Fruit fly (Drosophila melanogaster) whole organism, embryonic: Measurements from ENCODE around the gene enc.

ENCODE experiments used
- Abd-B ChIP-seq: fragments of 200-800 bp; sonication (Bioruptor generic); optimal IDR thresholded peaks from 2 replicates; lab custom pipeline; 2018; ENCODE audit warnings: missing biosample characterization, mild to moderate bottlenecking, missing genetic modification characterization, moderate library complexity
- Atf3 ChIP-seq: fragments of 200-800 bp; sonication (Bioruptor generic); optimal IDR thresholded peaks from 3 replicates; lab custom pipeline; 2016; ENCODE audit warnings: missing biosample characterization, missing genetic modification characterization
- CG11560 ChIP-seq: fragments of 200-800 bp; sonication (Bioruptor generic); IDR thresholded peaks from 3 replicates; pipeline ENCODE4 v1.3.6; 2022; ENCODE audit warnings: missing biosample characterization, missing genetic modification characterization
- CG13775 ChIP-seq: fragments of 200-800 bp; sonication (Bioruptor generic); optimal IDR thresholded peaks from 3 replicates; lab custom pipeline; 2017; ENCODE audit warnings: missing biosample characterization, mild to moderate bottlenecking, missing genetic modification characterization
- CG1529 ChIP-seq: fragments of 200-800 bp; sonication (Bioruptor generic); optimal IDR thresholded peaks from 3 replicates; lab custom pipeline; 2018; ENCODE audit warnings: missing biosample characterization, missing genetic modification characterization
- CG15601 ChIP-seq: fragments of 200-800 bp; sonication (Bioruptor generic); optimal IDR thresholded peaks from 3 replicates; lab custom pipeline; 2019; ENCODE audit warnings: missing biosample characterization, mild to moderate bottlenecking, missing genetic modification characterization, moderate library complexity
- CG16815 ChIP-seq: fragments of 200-800 bp; sonication (Bioruptor generic); optimal IDR thresholded peaks from 3 replicates; lab custom pipeline; 2017; ENCODE audit warnings: missing biosample characterization, mild to moderate bottlenecking, missing genetic modification characterization
- CG17361 ChIP-seq: fragments of 200-800 bp; sonication (Bioruptor generic); IDR thresholded peaks from 3 replicates; pipeline ENCODE4 v1.3.6; 2022; ENCODE audit warnings: missing biosample characterization, missing genetic modification characterization
- CG17829 ChIP-seq: fragments of 200-800 bp; optimal IDR thresholded peaks from 2 replicates; lab custom pipeline; 2019; ENCODE audit warnings: missing biosample characterization, mild to moderate bottlenecking, missing genetic modification characterization, moderate library complexity
- CG2116 ChIP-seq: fragments of 200-800 bp; sonication (Bioruptor generic); optimal IDR thresholded peaks from 3 replicates; lab custom pipeline; 2018; ENCODE audit warnings: missing biosample characterization, mild to moderate bottlenecking, missing genetic modification characterization
- CG30020 ChIP-seq: fragments of 200-800 bp; optimal IDR thresholded peaks from 2 replicates; lab custom pipeline; 2019; ENCODE audit warnings: missing biosample characterization, mild to moderate bottlenecking, missing genetic modification characterization, moderate library complexity
- CG3847 ChIP-seq: fragments of 200-800 bp; sonication (Bioruptor generic); IDR thresholded peaks from 2 replicates; pipeline ENCODE4 v1.3.6; 2022; ENCODE audit warnings: missing biosample characterization, missing genetic modification characterization
- CG4424 ChIP-seq: fragments of 200-800 bp; sonication (Bioruptor generic); optimal IDR thresholded peaks from 3 replicates; lab custom pipeline; 2016; ENCODE audit warnings: missing biosample characterization, missing genetic modification characterization
- CG4730 ChIP-seq: fragments of 200-800 bp; sonication (Bioruptor generic); IDR thresholded peaks from 2 replicates; pipeline ENCODE4 v1.3.6; 2022; ENCODE audit warnings: missing biosample characterization, missing genetic modification characterization
- CG5180 ChIP-seq: fragments of 200-800 bp; sonication (Bioruptor generic); optimal IDR thresholded peaks from 3 replicates; lab custom pipeline; 2017; ENCODE audit warnings: missing biosample characterization, missing genetic modification characterization, mild to moderate bottlenecking, moderate library complexity, missing genetic modification reagents
- CG6272 ChIP-seq: fragments of 200-800 bp; sonication (Bioruptor generic); IDR thresholded peaks from 2 replicates; pipeline ENCODE4 v1.3.6; 2022; ENCODE audit warnings: missing biosample characterization, missing genetic modification characterization
- CG7271 ChIP-seq: fragments of 200-800 bp; sonication (Bioruptor generic); optimal IDR thresholded peaks from 2 replicates; lab custom pipeline; 2018; ENCODE audit warnings: missing biosample characterization, mild to moderate bottlenecking, missing genetic modification characterization, moderate library complexity
- CG9437 ChIP-seq: fragments of 200-800 bp; sonication (Bioruptor generic); optimal IDR thresholded peaks from 2 replicates; lab custom pipeline; 2018; ENCODE audit warnings: missing biosample characterization, mild to moderate bottlenecking, missing genetic modification characterization
- CG9727 ChIP-seq: fragments of 200-800 bp; sonication (Bioruptor generic); optimal IDR thresholded peaks from 3 replicates; lab custom pipeline; 2017; ENCODE audit warnings: missing biosample characterization, mild to moderate bottlenecking, missing genetic modification characterization
- CTCF ChIP-seq: fragments of 200-800 bp; sonication (Bioruptor generic); optimal IDR thresholded peaks from 2 replicates; lab custom pipeline; 2017; ENCODE audit warnings: missing biosample characterization, mild to moderate bottlenecking, missing genetic modification characterization, moderate library complexity
- D19A ChIP-seq: fragments of 200-800 bp; optimal IDR thresholded peaks from 3 replicates; lab custom pipeline; 2019; ENCODE audit warnings: missing biosample characterization, mild to moderate bottlenecking, missing genetic modification characterization, moderate library complexity
- Deaf1 ChIP-seq: fragments of 200-800 bp; optimal IDR thresholded peaks from 3 replicates; lab custom pipeline; 2019; ENCODE audit warnings: missing biosample characterization, mild to moderate bottlenecking, missing genetic modification characterization, moderate library complexity
- E2f1 ChIP-seq: fragments of 200-800 bp; sonication (Bioruptor generic); IDR thresholded peaks from 2 replicates; pipeline ENCODE4 v1.3.6; 2022; ENCODE audit warnings: missing biosample characterization, missing genetic modification characterization
- Hr51 ChIP-seq, 2 experiments: fragments of 200-800 bp; sonication (Bioruptor generic); optimal IDR thresholded peaks; 2 replicates in 1 of 2; 3 replicates in 1 of 2; lab custom pipeline; 2016 to 2018; ENCODE audit warnings: missing biosample characterization in 2 of 2, missing genetic modification characterization in 2 of 2, mild to moderate bottlenecking in 1 of 2, moderate library complexity in 1 of 2
- Hr78 ChIP-seq, 2 experiments: fragments of 200-800 bp in 1 of 2; fragments of >200 bp in 1 of 2; sonication (Bioruptor generic) in 1 of 2; optimal IDR thresholded peaks; 2 replicates each; lab custom pipeline; 2017 to 2019; ENCODE audit warnings: missing biosample characterization in 2 of 2, missing genetic modification characterization in 2 of 2, mild to moderate bottlenecking in 1 of 2, moderate library complexity in 1 of 2
- MBD-R2 ChIP-seq: fragments of 200-800 bp; sonication (Bioruptor generic); IDR thresholded peaks from 2 replicates; pipeline ENCODE4 v1.3.6; 2022; ENCODE audit warnings: missing biosample characterization, missing genetic modification characterization
- Mes4 ChIP-seq: fragments of 200-800 bp; sonication (Bioruptor generic); optimal IDR thresholded peaks from 2 replicates; lab custom pipeline; 2016; ENCODE audit warnings: missing biosample characterization, missing genetic modification characterization
- Mrtf ChIP-seq: fragments of 200-800 bp; sonication (Bioruptor generic); IDR thresholded peaks from 3 replicates; pipeline ENCODE4 v1.3.6; 2022; ENCODE audit warnings: missing biosample characterization, missing genetic modification characterization
- Sox100B ChIP-seq: fragments of 200-800 bp; sonication (Bioruptor generic); optimal IDR thresholded peaks from 3 replicates; lab custom pipeline; 2018; ENCODE audit warnings: missing biosample characterization, mild to moderate bottlenecking, missing genetic modification characterization
- Xbp1 ChIP-seq: fragments of 200-800 bp; sonication (Bioruptor generic); optimal IDR thresholded peaks from 3 replicates; lab custom pipeline; 2016; ENCODE audit warnings: missing biosample characterization, mild to moderate bottlenecking, missing genetic modification characterization
- al ChIP-seq: fragments of 200-800 bp; sonication (Bioruptor generic); IDR thresholded peaks from 2 replicates; pipeline ENCODE4 v1.3.6; 2022; ENCODE audit warnings: missing biosample characterization, missing genetic modification characterization
- chif ChIP-seq, 2 experiments: fragments of 200-800 bp; sonication (Bioruptor generic); optimal IDR thresholded peaks; 3 replicates each; lab custom pipeline; 2016; ENCODE audit warnings: missing biosample characterization in 2 of 2, missing genetic modification characterization in 2 of 2
- dmrt11E ChIP-seq: fragments of 200-800 bp; sonication (Bioruptor generic); optimal IDR thresholded peaks from 3 replicates; lab custom pipeline; 2018; ENCODE audit warnings: missing biosample characterization, mild to moderate bottlenecking, missing genetic modification characterization, moderate library complexity
- dmrt99B ChIP-seq: fragments of 200-800 bp; sonication (Bioruptor generic); optimal IDR thresholded peaks from 2 replicates; lab custom pipeline; 2018; ENCODE audit warnings: missing biosample characterization, mild to moderate bottlenecking, missing genetic modification characterization, moderate library complexity
- en ChIP-seq: fragments of 200-800 bp; sonication (Bioruptor generic); optimal IDR thresholded peaks from 2 replicates; lab custom pipeline; 2016; ENCODE audit warnings: missing biosample characterization, missing genetic modification characterization
- ewg ChIP-seq: fragments of 200-800 bp; sonication (Bioruptor generic); optimal IDR thresholded peaks from 3 replicates; lab custom pipeline; 2017; ENCODE audit warnings: mild to moderate bottlenecking, missing biosample characterization, missing genetic modification reagents, missing genetic modification characterization
- grau ChIP-seq: fragments of 200-800 bp; optimal IDR thresholded peaks from 3 replicates; lab custom pipeline; 2019; ENCODE audit warnings: missing biosample characterization, mild to moderate bottlenecking, missing genetic modification characterization, moderate library complexity
- mirr ChIP-seq: fragments of 200-800 bp; sonication (Bioruptor generic); optimal IDR thresholded peaks from 3 replicates; lab custom pipeline; 2018; ENCODE audit warnings: missing biosample characterization, mild to moderate bottlenecking, missing genetic modification characterization
- nerfin-1 ChIP-seq: fragments of 200-800 bp; sonication (Bioruptor generic); optimal IDR thresholded peaks from 3 replicates; lab custom pipeline; 2019; ENCODE audit warnings: missing biosample characterization, mild to moderate bottlenecking, missing genetic modification characterization, moderate library complexity
- nmo ChIP-seq: fragments of 200-800 bp; sonication (Bioruptor generic); optimal IDR thresholded peaks from 2 replicates; lab custom pipeline; 2018; ENCODE audit warnings: missing biosample characterization, mild to moderate bottlenecking, missing genetic modification characterization, moderate library complexity
- phol ChIP-seq: fragments of 200-800 bp; sonication (Bioruptor generic); optimal IDR thresholded peaks from 3 replicates; lab custom pipeline; 2018; ENCODE audit warnings: missing biosample characterization, mild to moderate bottlenecking, missing genetic modification characterization, moderate library complexity
- ranshi ChIP-seq: fragments of 200-800 bp; sonication (Bioruptor generic); IDR thresholded peaks from 2 replicates; pipeline ENCODE4 v1.3.6; 2022; ENCODE audit warnings: missing biosample characterization, missing genetic modification characterization
- row ChIP-seq: fragments of 200-800 bp; sonication (Bioruptor generic); IDR thresholded peaks from 3 replicates; pipeline ENCODE4 v1.3.6; 2022; ENCODE audit warnings: missing biosample characterization, missing genetic modification characterization
- sc ChIP-seq, 3 experiments: fragments of >200 bp in 2 of 3; fragments of 200-800 bp in 1 of 3; sonication (Bioruptor generic) in 1 of 3; optimal IDR thresholded peaks; 2 replicates in 2 of 3; 3 replicates in 1 of 3; lab custom pipeline; 2017; ENCODE audit warnings: mild to moderate bottlenecking in 1 of 3, missing biosample characterization in 1 of 3, missing genetic modification characterization in 1 of 3, missing genetic modification reagents in 1 of 3
- scrt ChIP-seq: fragments of 200-800 bp; sonication (Bioruptor generic); optimal IDR thresholded peaks from 2 replicates; lab custom pipeline; 2018; ENCODE audit warnings: missing biosample characterization, mild to moderate bottlenecking, missing genetic modification characterization, moderate library complexity
- sens ChIP-seq: fragments of 200-800 bp; sonication (Bioruptor generic); peaks from one replicate; lab custom pipeline; 2016; ENCODE audit warnings: missing biosample characterization, missing genetic modification characterization
- stc ChIP-seq: fragments of 200-800 bp; sonication (Bioruptor generic); IDR thresholded peaks from 2 replicates; pipeline ENCODE4 v1.3.6; 2022; ENCODE audit warnings: missing biosample characterization, missing genetic modification characterization
- trem ChIP-seq: fragments of 200-800 bp; optimal IDR thresholded peaks from 3 replicates; lab custom pipeline; 2019; ENCODE audit warnings: missing biosample characterization, mild to moderate bottlenecking, missing genetic modification characterization, moderate library complexity
- unpg ChIP-seq: fragments of 200-800 bp; sonication (Bioruptor generic); optimal IDR thresholded peaks from 3 replicates; lab custom pipeline; 2018; ENCODE audit warnings: missing biosample characterization, mild to moderate bottlenecking, missing genetic modification characterization, moderate library complexity
- zfh1 ChIP-seq: fragments of 200-800 bp; sonication (Bioruptor generic); IDR thresholded peaks from 3 replicates; pipeline ENCODE4 v1.3.6; 2022; ENCODE audit warnings: missing biosample characterization, missing genetic modification characterization
- zfh2 ChIP-seq: fragments of 200-800 bp; sonication (Bioruptor generic); optimal IDR thresholded peaks from 2 replicates; lab custom pipeline; 2016; ENCODE audit warnings: missing biosample characterization, missing genetic modification characterization

Gene enc

dm6 chr3L:3873094-3873493 lies 54.6 kb downstream of the enc start (continued):
- TF ChIP-seq CG9437 (GFP tag; lab: Kevin White, UChicago), result peak; percentile 55
- no peak for TF ChIP-seq CG6272 (GFP tag; lab: Robert Waterston, UW)
- peak; percentile 79 for TF ChIP-seq CG15601
- no peak for TF ChIP-seq Atf3 (GFP tag; lab: Kevin White, UChicago)
- TF ChIP-seq Hr51 (GFP tag; optimal IDR thresholded peaks at IDR 0.05; lab: Kevin White, UChicago), result peak in 1 of 2 experiments; percentile 3
- TF ChIP-seq CTCF (GFP tag; lab: Kevin White, UChicago), result no peak
- TF ChIP-seq zfh2, result no peak
- TF ChIP-seq nmo (GFP tag; lab: Kevin White, UChicago), result peak; percentile 79
- TF ChIP-seq E2f1 (GFP tag; lab: Robert Waterston, UW), result 0 out of 2 replicates have a peak, but pooled peaks have one; percentile 32
- peak; percentile 13 to 36 for TF ChIP-seq chif (GFP tag; optimal IDR thresholded peaks at IDR 0.05; lab: Kevin White, UChicago)
- peak; percentile 49 for TF ChIP-seq CG4424 (GFP tag; lab: Kevin White, UChicago)
- peak; percentile 12; the same call in 1 of the 3 replicates for TF ChIP-seq row (GFP tag; lab: Robert Waterston, UW)
- no peak for TF ChIP-seq al
- no peak for TF ChIP-seq CG3847 (GFP tag; lab: Robert Waterston, UW)
- TF ChIP-seq CG4730 (GFP tag; lab: Robert Waterston, UW), result no peak
- no peak for TF ChIP-seq CG2116
- TF ChIP-seq dmrt11E (tag; lab: Kevin White, UChicago), result peak; percentile 87
- peak; percentile 41 for TF ChIP-seq CG1529 (GFP tag; lab: Kevin White, UChicago)
- TF ChIP-seq CG11560 (tag; lab: Robert Waterston, UW), result no peak
- peak; percentile 77 for TF ChIP-seq CG17361 (GFP tag; lab: Robert Waterston, UW)
- TF ChIP-seq unpg (GFP tag; lab: Kevin White, UChicago), result peak; percentile 52
- no peak for TF ChIP-seq Deaf1 (tag; lab: Kevin White, UChicago)
- TF ChIP-seq CG30020, result peak; percentile 22
- TF ChIP-seq nerfin-1, result peak; percentile 15
- TF ChIP-seq CG16815 (GFP tag; lab: Kevin White, UChicago), result peak; percentile 29
- TF ChIP-seq CG9727 (GFP tag; lab: Kevin White, UChicago), result peak; percentile 8
- TF ChIP-seq D19A (tag; lab: Kevin White, UChicago), result peak; percentile 43
- peak; percentile 35 for TF ChIP-seq ewg (GFP tag; lab: Kevin White, UChicago)
- TF ChIP-seq CG13775, result peak; percentile 11
- no peak for TF ChIP-seq en (GFP tag; lab: Kevin White, UChicago)
- no peak for TF ChIP-seq Mrtf (GFP tag; lab: Robert Waterston, UW)
- TF ChIP-seq CG5180 (GFP tag; lab: Kevin White, UChicago), result no peak
- TF ChIP-seq mirr (GFP tag; lab: Kevin White, UChicago), result no peak
- TF ChIP-seq CG7271 (tag; lab: Kevin White, UChicago), result no peak
- TF ChIP-seq Xbp1 (GFP tag; lab: Kevin White, UChicago), result peak; percentile 4
- peak; percentile 37 for TF ChIP-seq Sox100B (GFP tag; lab: Kevin White, UChicago)
- peak; percentile 59 for TF ChIP-seq grau (tag; lab: Kevin White, UChicago)
- TF ChIP-seq phol (tag; lab: Kevin White, UChicago), result peak; percentile 57
- peak; percentile 31 for TF ChIP-seq trem (tag; lab: Kevin White, UChicago)
- TF ChIP-seq Abd-B (GFP tag; lab: Kevin White, UChicago), result peak; percentile 49
- TF ChIP-seq ranshi, result no peak
- no peak for TF ChIP-seq sc (optimal IDR thresholded peaks at IDR 0.05; lab: Kevin White, UChicago)
- peak; percentile 57 for TF ChIP-seq sc (GFP tag; optimal IDR thresholded peaks at IDR 0.05; lab: Kevin White, UChicago)
- TF ChIP-seq zfh1 (GFP tag; lab: Robert Waterston, UW), result 0 out of 3 replicates have a peak, but pooled peaks have one; percentile 23
- TF ChIP-seq dmrt99B (tag; lab: Kevin White, UChicago), result peak; percentile 12
- TF ChIP-seq Mes4 (GFP tag; lab: Kevin White, UChicago), result no peak
- TF ChIP-seq sens (GFP tag; lab: Kevin White, UChicago), result peak; percentile 42
- TF ChIP-seq MBD-R2 (GFP tag; lab: Robert Waterston, UW), result no peak
- peak in 1 of 2 experiments; percentile 16 for TF ChIP-seq Hr78 (GFP tag; optimal IDR thresholded peaks at IDR 0.05; lab: Kevin White, UChicago)
- peak; percentile 65 for TF ChIP-seq CG17829 (tag; lab: Kevin White, UChicago)
- TF ChIP-seq scrt (GFP tag; lab: Kevin White, UChicago), result no peak
- TF ChIP-seq stc (GFP tag; lab: Robert Waterston, UW), result 0 out of 2 replicates have a peak, but pooled peaks have one; percentile 14
